Fruit fly (Drosophila melanogaster) S2 (cell line): ENCODE results near the gene Ctl1.

Experiments
- CG8478 ChIP-seq: fragments of >200 bp; optimal IDR thresholded peaks from 2 replicates; lab custom pipeline; 2018
- CTCF ChIP-seq, 2 experiments: fragments of >200 bp; optimal IDR thresholded peaks; 2 replicates each; lab custom pipeline; 2018

- TF ChIP-seq CG8478 (lab: Kevin White, UChicago) = no peak
- TF ChIP-seq CTCF (optimal IDR thresholded peaks at IDR 0.05; lab: Kevin White, UChicago) = no peak
Observed at dm6 chr3L:4238195-4238594, 39.6 kb upstream of the Ctl1 start.
